Worm (Caenorhabditis elegans) whole organism, late embryonic: ENCODE results near the gene his-2.
A peak's percentile ranks its signal among the peaks of the same experiment; 100 is the strongest.

Source experiments
- C08G9.2 ChIP-seq: sonication (generic microtip); optimal IDR thresholded peaks from 2 replicates; lab custom pipeline; 2016; ENCODE audit warnings: mild to moderate bottlenecking, missing genetic modification characterization, moderate library complexity, missing compliant biosample characterization
- C38D4.7 ChIP-seq: fragments of 200-800 bp; sonication (Bioruptor generic); optimal IDR thresholded peaks from 2 replicates; lab custom pipeline; 2018; ENCODE audit warnings: mild to moderate bottlenecking, missing genetic modification characterization, moderate library complexity, missing compliant biosample characterization
- F13H6.1 ChIP-seq: sonication (generic microtip); optimal IDR thresholded peaks from 2 replicates; lab custom pipeline; 2016; ENCODE audit warnings: missing genetic modification characterization, missing compliant biosample characterization
- Y22D7AL.16 ChIP-seq: sonication (generic microtip); optimal IDR thresholded peaks from 2 replicates; lab custom pipeline; 2016; ENCODE audit warnings: missing genetic modification characterization, missing compliant biosample characterization
- ahr-1 ChIP-seq: sonication (generic microtip); optimal IDR thresholded peaks from 2 replicates; lab custom pipeline; 2016; ENCODE audit warnings: missing genetic modification characterization, missing compliant biosample characterization
- ceh-14 ChIP-seq: sonication (generic microtip); optimal IDR thresholded peaks from 2 replicates; lab custom pipeline; 2016; ENCODE audit warnings: missing genotype, missing genetic modification characterization, missing compliant biosample characterization
- ceh-2 ChIP-seq: sonication (generic microtip); optimal IDR thresholded peaks from 2 replicates; lab custom pipeline; 2016; ENCODE audit warnings: missing genotype, missing genetic modification characterization, missing compliant biosample characterization
- ceh-24 ChIP-seq: sonication (generic microtip); optimal IDR thresholded peaks from 2 replicates; lab custom pipeline; 2016; ENCODE audit warnings: mild to moderate bottlenecking, missing genetic modification characterization, missing compliant biosample characterization
- ceh-31 ChIP-seq: sonication (generic microtip); optimal IDR thresholded peaks from 2 replicates; lab custom pipeline; 2016; ENCODE audit warnings: missing genetic modification characterization, missing compliant biosample characterization
- ceh-34 ChIP-seq: sonication (generic microtip); optimal IDR thresholded peaks from 2 replicates; lab custom pipeline; 2016; ENCODE audit warnings: mild to moderate bottlenecking, missing genetic modification characterization, missing compliant biosample characterization
- ceh-48 ChIP-seq: sonication (generic microtip); optimal IDR thresholded peaks from 2 replicates; lab custom pipeline; 2016; ENCODE audit warnings: missing genetic modification characterization, inconsistent platforms, missing compliant biosample characterization
- dmd-4 ChIP-seq: sonication (generic microtip); optimal IDR thresholded peaks from 2 replicates; lab custom pipeline; 2016; ENCODE audit warnings: borderline replicate concordance, missing genetic modification characterization, missing compliant biosample characterization
- dve-1 ChIP-seq: sonication (generic microtip); optimal IDR thresholded peaks from 2 replicates; lab custom pipeline; 2017; ENCODE audit warnings: antibody characterized with exemption, mild to moderate bottlenecking, missing genetic modification characterization, missing compliant biosample characterization
- elt-2 ChIP-seq: sonication (generic microtip); optimal IDR thresholded peaks from 2 replicates; lab custom pipeline; 2016; ENCODE audit warnings: missing genetic modification reagents, missing genetic modification characterization, missing compliant biosample characterization
- ets-4 ChIP-seq: sonication (generic microtip); optimal IDR thresholded peaks from 2 replicates; lab custom pipeline; 2016; ENCODE audit warnings: missing genetic modification characterization, missing compliant biosample characterization
- eyg-1 ChIP-seq: sonication (generic microtip); optimal IDR thresholded peaks from 2 replicates; lab custom pipeline; 2016; ENCODE audit warnings: missing genotype, missing genetic modification characterization, missing compliant biosample characterization
- fax-1 ChIP-seq: sonication (generic microtip); optimal IDR thresholded peaks from 2 replicates; lab custom pipeline; 2016; ENCODE audit warnings: missing genotype, missing genetic modification characterization, missing compliant biosample characterization
- fkh-6 ChIP-seq: sonication (generic microtip); optimal IDR thresholded peaks from 2 replicates; lab custom pipeline; 2016; ENCODE audit warnings: missing genetic modification characterization, missing compliant biosample characterization
- gmeb-2 ChIP-seq: sonication (generic microtip); optimal IDR thresholded peaks from 2 replicates; lab custom pipeline; 2016; ENCODE audit warnings: missing genetic modification characterization, inconsistent platforms, missing compliant biosample characterization
- hlh-13 ChIP-seq: fragments of 200-800 bp; sonication (Bioruptor generic); optimal IDR thresholded peaks from 2 replicates; lab custom pipeline; 2018; ENCODE audit warnings: mild to moderate bottlenecking, missing genetic modification characterization, missing compliant biosample characterization
- hlh-8 ChIP-seq: sonication (generic microtip); optimal IDR thresholded peaks from 2 replicates; lab custom pipeline; 2016; ENCODE audit warnings: missing genotype, missing genetic modification characterization, missing compliant biosample characterization
- lim-6 ChIP-seq: sonication (generic microtip); optimal IDR thresholded peaks from 2 replicates; lab custom pipeline; 2016; ENCODE audit warnings: missing genetic modification characterization, missing compliant biosample characterization
- lin-11 ChIP-seq: fragments of 200-800 bp; sonication (Bioruptor generic); optimal IDR thresholded peaks from 2 replicates; lab custom pipeline; 2018; ENCODE audit warnings: mild to moderate bottlenecking, missing genetic modification characterization, missing compliant biosample characterization
- madf-2 ChIP-seq: sonication (generic microtip); optimal IDR thresholded peaks from 2 replicates; lab custom pipeline; 2017; ENCODE audit warnings: missing genetic modification characterization, missing compliant biosample characterization
- nhr-232 ChIP-seq: sonication (generic microtip); optimal IDR thresholded peaks from 2 replicates; lab custom pipeline; 2016; ENCODE audit warnings: missing genetic modification characterization, missing compliant biosample characterization
- pax-1 ChIP-seq: fragments of 150-350 bp; optimal IDR thresholded peaks from 2 replicates; lab custom pipeline; 2014; ENCODE audit warnings: missing biosample characterization, missing genetic modification characterization
- pha-4 ChIP-seq: fragments of 150-350 bp; optimal IDR thresholded peaks from 2 replicates; lab custom pipeline; 2018; ENCODE audit warnings: missing biosample characterization, missing genetic modification reagents, missing genetic modification characterization
- ref-2 ChIP-seq: sonication (generic microtip); optimal IDR thresholded peaks from 2 replicates; lab custom pipeline; 2016; ENCODE audit warnings: missing genetic modification characterization, missing compliant biosample characterization
- rnt-1 ChIP-seq: sonication (generic microtip); optimal IDR thresholded peaks from 2 replicates; lab custom pipeline; 2016; ENCODE audit warnings: missing genetic modification characterization, missing compliant biosample characterization
- sdc-2 ChIP-seq: sonication (generic microtip); optimal IDR thresholded peaks from 2 replicates; lab custom pipeline; 2016; ENCODE audit warnings: missing genotype, missing genetic modification characterization, missing compliant biosample characterization
- sox-2 ChIP-seq: fragments of 200-800 bp; sonication (Bioruptor generic); IDR thresholded peaks from 2 replicates; pipeline ENCODE4 v1.3.6; 2022; ENCODE audit warnings: missing genetic modification reagents, missing genetic modification characterization, missing compliant biosample characterization
- sox-4 ChIP-seq: sonication (generic microtip); optimal IDR thresholded peaks from 2 replicates; lab custom pipeline; 2017; ENCODE audit warnings: mild to moderate bottlenecking, missing genetic modification characterization, inconsistent platforms, missing compliant biosample characterization
- syd-9 ChIP-seq: sonication (generic microtip); optimal IDR thresholded peaks from 2 replicates; lab custom pipeline; 2016; ENCODE audit warnings: mild to moderate bottlenecking, missing genetic modification characterization, moderate library complexity, missing compliant biosample characterization
- tbx-7 ChIP-seq: sonication (generic microtip); optimal IDR thresholded peaks from 2 replicates; lab custom pipeline; 2016; ENCODE audit warnings: missing genotype, missing genetic modification characterization, missing compliant biosample characterization
- unc-3 ChIP-seq, 2 experiments: fragments of 200-800 bp in 1 of 2; sonication (Bioruptor generic) in 1 of 2; sonication (generic microtip) in 1 of 2; conservative IDR thresholded peaks in 1 of 2; optimal IDR thresholded peaks in 1 of 2; 2 replicates each; pipeline versions ENCODE4 v1.3.6 to Lab custom; 2016 to 2022; ENCODE audit warnings: missing compliant biosample characterization in 2 of 2, missing genetic modification characterization in 2 of 2, missing genetic modification reagents in 1 of 2
- unc-42 ChIP-seq: sonication (generic microtip); optimal IDR thresholded peaks from 2 replicates; lab custom pipeline; 2016; ENCODE audit warnings: missing genotype, missing genetic modification characterization, missing compliant biosample characterization
- zip-5 ChIP-seq: sonication (generic microtip); optimal IDR thresholded peaks from 2 replicates; lab custom pipeline; 2016; ENCODE audit warnings: missing genetic modification characterization, missing compliant biosample characterization
- ztf-16 ChIP-seq: sonication (generic microtip); optimal IDR thresholded peaks from 2 replicates; lab custom pipeline; 2017; ENCODE audit warnings: missing genetic modification characterization, missing compliant biosample characterization

his-2 gene

ce11 chrV:16022600-16022999 lies 19.5 kb downstream of the his-2 start:
- TF ChIP-seq rnt-1 (tag; lab: Kevin White, UChicago) (peak; percentile 28), elt-2 (tag; lab: Kevin White, UChicago) (peak; percentile 38), fax-1 (tag; lab: Kevin White, UChicago) (peak; percentile 43), ets-4 (tag; lab: Kevin White, UChicago) (peak; percentile 72), ceh-34 (tag; lab: Kevin White, UChicago) (peak; percentile 57), gmeb-2 (tag; lab: Kevin White, UChicago) (peak; percentile 23), unc-3 (GFP tag; conservative IDR thresholded peaks at IDR 0.05; lab: Robert Waterston, UW) (no peak), unc-3 (tag; optimal IDR thresholded peaks at IDR 0.05; lab: Kevin White, UChicago) (no peak), unc-42 (tag; lab: Kevin White, UChicago) (peak; percentile 58), ceh-14 (tag; lab: Kevin White, UChicago) (peak; percentile 72), ztf-16 (peak; percentile 6), zip-5 (tag; lab: Kevin White, UChicago) (peak; percentile 68), ceh-48 (tag; lab: Kevin White, UChicago) (peak; percentile 29), dve-1 (tag; lab: Kevin White, UChicago) (no peak), tbx-7 (tag; lab: Kevin White, UChicago) (peak; percentile 85), hlh-13 (GFP tag; lab: Kevin White, UChicago) (no peak), F13H6.1 (tag; lab: Kevin White, UChicago) (peak; percentile 35), syd-9 (tag; lab: Kevin White, UChicago) (no peak), fkh-6 (tag; lab: Kevin White, UChicago) (no peak), hlh-8 (peak; percentile 74), lim-6 (peak; percentile 57), ahr-1 (tag; lab: Kevin White, UChicago) (no peak), pha-4 (tag; lab: Kevin White, UChicago) (no peak), sox-4 (tag; lab: Kevin White, UChicago) (no peak), sox-2 (GFP tag; lab: Robert Waterston, UW) (no peak), eyg-1 (tag; lab: Kevin White, UChicago) (no peak), C08G9.2 (tag; lab: Kevin White, UChicago) (peak; percentile 94), ref-2 (tag; lab: Kevin White, UChicago) (peak; percentile 53), ceh-2 (tag; lab: Kevin White, UChicago) (peak; percentile 90), madf-2 (tag; lab: Kevin White, UChicago) (no peak), ceh-31 (tag; lab: Kevin White, UChicago) (peak; percentile 93), sdc-2 (tag; lab: Kevin White, UChicago) (peak; percentile 47), ceh-24 (tag; lab: Kevin White, UChicago) (no peak), Y22D7AL.16 (no peak)

- TF ChIP-seq hlh-8: no peak
- TF ChIP-seq, all 69 proteins: peak for 0
Measured at ce11 chrV:16020042-16020441, 22.0 kb downstream of the his-2 start, which contains the start of gene srx-44. srx-44 (plus strand) TSS chrV:16020342.

- TF ChIP-seq tbx-7 (tag; lab: Kevin White, UChicago): no peak
- no peak for TF ChIP-seq pax-1 (tag; lab: Kevin White, UChicago)
- TF ChIP-seq ceh-2 (tag; lab: Kevin White, UChicago): no peak
- no peak for TF ChIP-seq C38D4.7
- no peak for TF ChIP-seq lin-11 (tag; lab: Kevin White, UChicago)
- TF ChIP-seq hlh-8: no peak
- no peak for TF ChIP-seq dve-1 (tag; lab: Kevin White, UChicago)
- TF ChIP-seq dmd-4 (tag; lab: Kevin White, UChicago): no peak
- no peak for TF ChIP-seq lim-6
- no peak for TF ChIP-seq sdc-2 (tag; lab: Kevin White, UChicago)
- TF ChIP-seq rnt-1 (tag; lab: Kevin White, UChicago): no peak
- no peak for TF ChIP-seq nhr-232 (tag; lab: Kevin White, UChicago)
- TF ChIP-seq unc-3 (GFP tag; conservative IDR thresholded peaks at IDR 0.05; lab: Robert Waterston, UW): no peak
- TF ChIP-seq unc-3 (tag; optimal IDR thresholded peaks at IDR 0.05; lab: Kevin White, UChicago): no peak
Measured at ce11 chrV:16017671-16018070, 24.4 kb downstream of the his-2 start, which contains the start of gene srx-43. srx-43 (plus strand) TSS chrV:16017971.
